Worm (Caenorhabditis elegans) whole organism, dauer: ENCODE measurements around the gene chat-1.

Experiments
- unc-62 ChIP-seq: sonication (generic microtip); optimal IDR thresholded peaks from 2 replicates; lab custom pipeline; 2017; ENCODE audit warnings: missing biosample characterization, missing genetic modification reagents, missing genetic modification characterization

Gene chat-1

DNA sequence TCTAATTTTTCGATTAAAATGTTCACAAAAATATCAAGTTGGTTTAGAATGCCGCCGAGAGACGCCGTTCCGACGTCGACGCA is at the start of gene chat-1:
chat-1 (plus strand) TSS at position 48 of the 83 bp plus-strand sequence.
- no peak for TF ChIP-seq unc-62 (GFP tag; lab: Kevin White, UChicago)

DNA sequence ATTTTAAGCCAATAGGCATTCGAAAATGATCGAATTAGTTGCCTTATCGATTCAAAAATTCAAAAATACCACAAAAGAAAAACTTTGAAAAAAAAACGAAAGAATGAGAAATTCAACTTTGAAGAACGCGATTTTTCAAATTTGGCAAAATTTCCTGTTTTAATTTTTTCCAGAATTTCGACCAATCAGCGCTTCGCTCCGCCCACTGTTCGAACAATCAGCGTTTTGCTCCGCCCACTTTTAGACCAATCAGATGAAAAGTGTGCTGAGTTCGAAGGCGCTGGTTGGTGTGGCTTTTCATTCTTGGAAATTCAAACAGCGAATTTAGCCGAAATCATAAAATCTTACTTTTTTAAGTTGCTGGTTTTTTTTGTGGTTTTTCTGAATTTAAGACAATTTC is 49.5 kb upstream of the chat-1 start:
- no peak for TF ChIP-seq unc-62 (GFP tag; lab: Kevin White, UChicago)

DNA sequence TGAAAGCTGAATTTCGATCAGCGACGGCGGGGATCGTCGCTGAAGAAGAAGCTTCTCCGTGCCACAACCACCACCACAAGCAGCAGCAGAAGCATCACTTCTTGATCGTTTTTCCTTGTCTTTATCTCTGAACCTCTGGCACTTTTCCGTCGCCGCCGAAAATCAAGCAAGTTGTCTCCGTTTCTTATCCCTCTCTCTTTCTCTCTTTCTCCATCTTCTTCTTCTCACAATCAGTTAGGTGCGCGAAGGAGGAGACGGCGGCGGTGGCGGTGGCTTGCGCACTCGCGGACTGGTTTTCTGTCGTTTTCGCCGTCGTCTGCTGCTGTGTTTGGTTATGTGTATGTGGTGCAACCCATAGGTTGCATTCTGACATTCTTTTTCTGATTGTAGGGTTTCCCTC is 48.7 kb upstream of the chat-1 start:
- TF ChIP-seq unc-62 (GFP tag; lab: Kevin White, UChicago): no peak

DNA sequence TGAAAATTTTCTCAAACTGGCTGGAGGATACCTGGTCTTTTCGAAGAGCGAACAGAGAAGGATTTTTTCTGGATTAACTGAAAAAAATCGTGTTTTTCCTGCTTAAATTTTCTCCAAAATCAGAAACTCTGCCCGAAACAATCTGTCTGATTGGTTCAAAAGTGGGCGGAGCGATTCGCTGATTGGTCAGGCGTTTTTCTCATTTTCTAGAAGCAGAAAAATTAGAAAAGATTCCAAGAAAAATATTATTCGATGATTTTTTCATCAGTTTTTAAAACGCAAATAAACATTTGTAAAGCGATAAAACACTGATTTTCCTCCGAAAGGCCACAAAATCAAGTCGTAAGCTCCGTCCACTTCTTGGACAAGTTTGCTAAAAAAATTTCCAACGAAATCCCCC is 48.2 kb upstream of the chat-1 start:
- TF ChIP-seq unc-62 (GFP tag; lab: Kevin White, UChicago): no peak

DNA sequence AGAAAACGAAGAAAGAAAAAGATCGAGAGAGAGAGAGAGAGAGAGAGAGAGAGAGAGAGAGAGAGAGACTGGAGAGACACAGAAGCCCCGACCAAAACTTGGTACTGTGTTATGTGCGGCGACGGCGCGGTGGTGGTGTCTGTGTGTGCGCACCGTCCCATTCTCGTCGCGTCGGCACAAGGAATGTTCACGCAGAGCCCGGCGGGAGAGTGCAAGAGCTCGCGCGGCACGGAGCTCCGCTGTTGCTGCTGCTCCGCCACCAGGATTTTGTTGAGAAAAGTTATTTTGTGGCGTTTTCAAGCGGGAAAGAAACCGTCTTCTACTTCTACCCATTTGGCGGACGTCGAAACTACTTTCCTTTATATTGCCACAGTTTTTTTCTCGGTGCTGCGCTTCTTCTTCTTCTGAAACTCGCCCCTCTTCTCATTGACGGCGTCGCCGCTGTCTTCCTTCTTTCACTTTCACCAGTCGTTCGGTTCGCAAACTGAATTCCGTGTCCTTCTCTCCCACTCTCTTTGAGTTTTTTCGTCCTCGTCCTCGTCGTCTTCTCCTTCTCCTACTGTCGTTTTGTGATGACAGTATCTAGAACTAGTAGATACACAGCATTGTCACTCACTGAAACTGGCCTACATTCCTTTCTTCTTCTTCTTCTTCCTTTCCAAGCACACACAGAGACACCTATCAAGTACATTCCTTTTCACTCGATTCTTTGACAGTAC is 47.6 kb upstream of the chat-1 start:
- TF ChIP-seq unc-62 (GFP tag; lab: Kevin White, UChicago): no peak

DNA sequence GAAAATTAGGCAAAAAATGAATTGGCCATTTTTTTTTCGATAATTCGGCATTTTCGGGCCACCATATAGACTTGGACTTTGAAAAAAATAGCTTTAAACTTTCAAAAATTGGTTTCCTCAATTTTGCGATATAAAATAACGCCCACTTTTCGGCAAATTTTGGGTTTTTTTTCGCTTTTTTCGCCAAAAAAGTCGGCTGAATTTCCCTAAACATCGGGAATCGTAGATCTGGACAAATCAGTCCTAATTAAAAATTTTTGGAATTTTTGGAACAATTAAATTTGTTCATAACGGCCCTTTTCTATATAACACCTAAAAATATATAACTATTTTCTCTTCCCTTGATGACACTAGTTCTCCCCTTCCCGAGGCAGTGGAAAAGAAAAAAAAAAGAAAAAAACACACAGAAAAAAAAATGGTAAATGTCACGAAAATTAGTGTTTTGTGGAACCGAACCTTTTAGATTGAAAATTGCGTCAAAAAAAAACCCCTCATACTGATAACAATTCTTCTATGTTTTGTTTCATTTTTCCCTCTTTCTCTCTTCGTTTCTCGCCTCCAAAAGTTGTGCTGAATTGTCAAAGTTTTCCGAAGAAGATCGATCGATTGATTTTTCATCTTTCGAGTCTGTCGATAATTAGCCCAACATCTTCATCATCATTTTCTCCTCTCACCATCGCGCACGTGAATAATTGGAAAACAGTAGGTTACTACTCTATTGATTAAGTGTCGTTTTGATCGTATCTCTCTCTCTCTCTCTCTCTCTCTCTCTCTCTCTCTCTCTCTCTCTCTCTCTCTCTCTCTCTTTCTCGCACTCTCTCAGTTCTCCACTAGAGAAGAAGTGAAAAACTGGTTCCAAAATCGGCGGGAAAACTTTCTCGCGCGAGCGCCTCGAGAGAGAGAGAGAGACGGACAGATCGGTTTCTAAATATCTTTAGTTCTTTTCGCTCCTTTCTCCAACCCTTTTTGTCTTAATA is 46.5 kb upstream of the chat-1 start, which contains the start of gene Y24D9A.6:
Y24D9A.6 (minus strand) TSS at position 51 of the 977 bp plus-strand sequence.
- TF ChIP-seq unc-62 (GFP tag; lab: Kevin White, UChicago): no peak

DNA sequence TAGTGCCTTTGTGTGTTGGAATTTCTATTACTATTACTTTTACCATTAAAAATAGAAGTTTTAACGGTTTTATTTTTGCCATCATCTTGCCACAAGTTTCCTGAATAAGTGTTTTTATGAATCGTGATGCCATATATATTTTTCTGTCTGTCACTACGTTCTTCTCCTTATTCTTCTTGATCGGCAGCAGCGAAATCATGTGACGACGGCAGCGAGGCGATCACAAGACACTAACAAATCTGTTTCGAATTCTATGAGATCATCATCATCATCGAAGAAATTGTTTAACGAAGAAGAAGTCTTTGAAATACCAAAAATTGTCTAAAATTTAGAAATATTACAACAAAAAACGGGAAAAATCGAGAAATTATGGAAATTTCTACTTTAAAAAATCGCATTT is 44.7 kb upstream of the chat-1 start:
- TF ChIP-seq unc-62 (GFP tag; lab: Kevin White, UChicago): no peak

DNA sequence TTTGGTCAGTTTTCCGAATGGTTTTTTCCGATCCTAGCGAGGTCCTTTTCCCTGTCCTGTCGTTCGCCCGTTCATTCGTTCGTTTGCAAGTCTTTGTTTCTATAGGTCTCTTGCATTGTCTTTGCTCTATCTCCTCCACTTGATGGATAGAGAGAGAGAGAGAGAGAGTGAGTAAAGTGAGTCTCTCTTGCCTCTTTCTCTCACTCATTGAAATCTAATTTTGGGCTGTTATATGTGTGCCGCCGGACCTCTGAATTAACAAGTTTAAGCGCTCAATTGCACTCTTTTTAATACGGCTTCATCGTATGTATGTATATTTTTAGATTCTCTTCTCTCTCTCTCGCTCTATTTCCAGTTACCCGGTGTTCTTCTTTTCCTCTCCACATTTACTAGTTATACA is 43.3 kb upstream of the chat-1 start:
- no peak for TF ChIP-seq unc-62 (GFP tag; lab: Kevin White, UChicago)

DNA sequence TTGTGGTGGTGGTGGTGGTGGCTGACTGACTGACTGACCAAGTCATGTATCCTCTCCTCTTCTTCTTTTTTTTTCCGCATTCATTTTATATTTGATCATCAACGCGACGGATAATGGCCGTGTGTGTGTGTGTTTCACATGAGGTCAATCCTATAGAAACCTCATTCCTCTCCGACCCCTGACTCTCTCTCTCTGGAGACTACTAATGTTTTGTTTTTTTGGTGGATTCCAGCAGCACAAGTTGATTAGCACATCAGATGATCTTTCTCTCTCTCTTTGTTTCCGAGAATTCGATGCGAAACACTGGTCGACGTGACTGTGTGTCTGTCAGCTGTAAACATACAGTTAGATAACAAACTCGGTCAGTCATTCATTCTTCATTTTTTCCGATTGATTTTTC is 42.0 kb upstream of the chat-1 start, which contains the start of gene Y24D9A.7:
Y24D9A.7 (minus strand) TSS at position 46 of the 400 bp plus-strand sequence.
- TF ChIP-seq unc-62 (GFP tag; lab: Kevin White, UChicago): no peak

DNA sequence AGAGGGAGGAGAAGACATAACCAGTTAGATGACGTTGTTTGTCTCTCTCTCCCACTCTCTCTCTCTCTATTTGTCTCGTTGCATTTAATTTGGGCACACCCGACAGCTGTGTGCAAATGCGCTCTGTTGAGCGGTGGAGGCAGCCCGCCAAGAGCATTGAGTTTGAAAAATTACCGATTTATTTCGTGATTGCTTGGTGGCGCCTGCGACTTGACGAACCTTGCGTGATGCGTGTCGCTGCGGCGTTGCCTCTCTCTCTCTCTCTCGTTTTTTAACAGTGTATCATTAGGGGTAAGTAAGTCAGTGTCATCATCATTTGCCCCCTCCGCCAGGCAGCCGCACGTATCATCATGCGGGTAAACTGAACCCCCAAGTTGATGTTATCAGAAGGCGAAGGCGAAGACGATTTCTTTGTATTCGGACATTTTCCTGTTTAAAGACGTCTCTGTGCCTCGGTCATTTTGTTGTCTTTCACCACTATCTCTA is 41.0 kb upstream of the chat-1 start:
- TF ChIP-seq unc-62 (GFP tag; lab: Kevin White, UChicago): no peak

DNA sequence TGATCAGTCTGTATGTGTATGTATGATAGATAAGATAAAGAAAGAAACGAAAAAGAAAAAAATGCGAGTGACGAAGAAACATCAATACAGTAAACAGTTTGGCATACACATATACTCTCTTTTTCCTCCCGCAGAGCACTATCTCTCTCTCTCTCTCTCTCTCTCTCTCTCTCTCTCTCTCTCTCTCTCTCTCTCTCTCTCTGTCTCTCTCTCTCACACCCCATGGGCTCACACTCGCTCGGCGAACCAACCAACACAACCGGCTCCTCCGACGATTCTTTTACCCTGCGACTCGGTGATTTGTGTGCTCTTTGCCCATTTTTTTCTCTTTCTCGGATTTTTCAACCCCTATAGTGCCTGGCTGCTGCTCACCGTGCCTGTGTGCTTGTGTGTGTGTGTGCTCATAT is 40.1 kb upstream of the chat-1 start:
- no peak for TF ChIP-seq unc-62 (GFP tag; lab: Kevin White, UChicago)

DNA sequence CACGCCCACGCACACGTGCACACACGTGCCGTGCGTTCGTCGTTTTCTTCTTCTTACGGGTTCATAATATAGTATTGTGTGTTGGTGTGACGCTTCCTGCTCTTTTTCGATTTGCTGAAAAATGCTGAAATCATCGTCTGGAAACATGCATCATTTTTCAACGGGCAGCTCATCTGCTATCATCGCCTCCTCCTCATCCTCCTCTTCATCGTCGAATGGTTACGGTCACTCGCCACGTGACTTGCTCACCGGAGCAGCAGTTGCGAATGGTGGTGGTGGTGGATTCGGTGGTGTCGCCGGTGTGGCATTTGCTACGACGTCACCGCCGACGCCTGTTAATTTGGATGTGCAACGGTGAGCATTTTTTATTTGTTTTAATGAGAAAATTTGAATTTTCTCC is 38.4 kb upstream of the chat-1 start:
- no peak for TF ChIP-seq unc-62 (GFP tag; lab: Kevin White, UChicago)

DNA sequence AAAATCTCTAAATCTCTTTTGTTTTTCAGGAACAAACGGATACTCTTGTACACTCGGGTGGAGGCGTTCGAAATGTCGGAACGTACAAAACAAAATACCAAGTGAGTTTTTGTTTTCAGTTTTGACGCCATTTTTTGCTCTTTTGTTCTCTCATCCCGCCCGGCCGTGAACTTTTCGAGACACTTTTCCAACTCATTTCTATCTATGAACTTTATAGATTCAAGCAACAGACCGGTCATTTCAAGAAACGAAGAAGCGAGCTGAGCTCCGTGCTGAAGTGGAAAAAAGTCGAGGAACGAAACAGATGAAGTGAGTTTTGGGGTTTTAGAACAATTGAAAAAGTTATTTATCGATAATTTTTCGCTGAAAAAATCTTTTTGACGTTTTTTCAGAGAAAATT is 36.6 kb upstream of the chat-1 start:
- TF ChIP-seq unc-62 (GFP tag; lab: Kevin White, UChicago): no peak

DNA sequence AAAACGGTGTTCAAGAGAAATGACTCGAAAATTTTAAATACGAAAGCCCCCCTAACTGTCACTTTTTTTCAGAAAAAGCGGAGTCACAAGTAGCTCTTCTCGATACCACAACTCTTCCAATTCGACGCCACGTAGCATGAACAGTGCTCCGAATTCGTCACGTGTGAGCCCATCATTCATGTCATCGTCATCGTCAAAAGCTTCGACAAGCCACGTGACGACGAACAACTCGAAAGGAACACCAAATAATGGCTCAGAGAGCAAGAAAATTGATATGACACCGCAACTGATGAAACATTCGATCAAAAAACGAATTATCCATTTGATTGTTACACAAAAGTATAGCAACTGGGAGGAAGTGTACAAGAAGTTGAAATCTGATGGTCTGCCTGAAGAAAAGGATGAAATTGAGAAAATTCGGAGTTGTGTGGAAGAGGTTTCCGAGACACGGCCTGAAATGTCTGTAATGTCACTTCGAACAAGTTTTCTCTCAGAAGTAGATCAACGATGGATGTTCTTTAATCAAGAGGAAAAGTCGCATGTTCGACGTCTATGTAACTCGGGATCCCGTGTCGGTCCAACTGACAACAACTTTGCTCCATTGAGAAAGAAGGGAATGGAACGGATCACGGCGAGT is 35.7 kb upstream of the chat-1 start:
- no peak for TF ChIP-seq unc-62 (GFP tag; lab: Kevin White, UChicago)

DNA sequence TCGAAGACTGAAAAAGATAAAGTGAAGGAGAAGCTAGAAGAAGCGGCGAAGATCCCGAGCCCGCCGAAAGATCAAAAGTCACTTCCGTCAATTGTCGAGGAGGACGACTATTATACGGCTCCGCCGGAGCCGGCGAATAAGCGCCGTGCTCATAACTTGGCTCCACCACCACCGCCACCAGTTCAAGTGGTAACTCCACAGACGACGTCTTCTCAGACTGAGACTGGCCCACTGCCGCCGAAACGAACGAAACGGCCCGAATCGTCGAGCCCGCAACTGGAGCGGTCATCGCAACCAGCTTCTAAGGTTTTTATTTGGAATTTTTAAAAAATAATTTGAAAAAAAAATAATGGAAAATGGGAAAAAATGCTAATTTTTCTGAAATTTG is 35.2 kb upstream of the chat-1 start:
- TF ChIP-seq unc-62 (GFP tag; lab: Kevin White, UChicago): no peak

DNA sequence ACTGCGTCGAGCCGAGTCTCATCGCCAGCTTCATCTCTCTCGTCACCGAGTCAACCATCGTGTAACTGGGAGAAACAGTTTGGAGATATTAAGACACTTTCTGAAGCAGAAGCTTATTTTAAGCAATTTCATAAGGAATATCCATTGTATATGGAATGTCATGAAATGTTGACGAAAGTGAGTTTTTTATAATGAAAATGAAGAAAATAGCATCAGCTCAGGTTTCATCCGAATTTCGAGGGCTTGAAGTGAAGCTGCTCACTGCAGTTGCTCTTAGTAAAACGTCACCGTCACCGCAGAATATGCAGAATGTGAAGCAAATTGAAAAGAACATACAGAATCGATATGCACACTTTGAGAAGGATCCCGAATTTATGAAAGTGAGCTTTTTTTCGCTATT is 34.0 kb upstream of the chat-1 start:
- TF ChIP-seq unc-62 (GFP tag; lab: Kevin White, UChicago): no peak
